Worm (Caenorhabditis elegans): ENCODE results near the gene sra-32.

sra-32 gene

ce11 chrII:4573084-4573483, 41.3 kb upstream of the sra-32 start:
- TF ChIP-seq nfya-1 (tag; optimal IDR thresholded peaks at IDR 0.05; ENCODE audit: insufficient read depth) (no peak), elt-1 (tag; optimal IDR thresholded peaks at IDR 0.05) (peak; percentile 79), nhr-25 (tag; optimal IDR thresholded peaks at IDR 0.05) (peak; percentile 4), fkh-2 (tag; optimal IDR thresholded peaks at IDR 0.05) (no peak), ama-1 (optimal IDR thresholded peaks at IDR 0.05) (no peak), mdl-1 (tag; optimal IDR thresholded peaks at IDR 0.05) (no peak), ztf-11 (tag; optimal IDR thresholded peaks at IDR 0.05) (no peak), skn-1 (tag; optimal IDR thresholded peaks at IDR 0.05) (no peak), pha-4 (tag; optimal IDR thresholded peaks at IDR 0.05) (no peak), egl-27 (tag; optimal IDR thresholded peaks at IDR 0.05) (no peak), pqm-1 (tag; optimal IDR thresholded peaks at IDR 0.05) (no peak), mml-1 (tag; optimal IDR thresholded peaks at IDR 0.05) (no peak), R02D3.7 (tag; optimal IDR thresholded peaks at IDR 0.05) (no peak), unc-62 (GFP tag; optimal IDR thresholded peaks at IDR 0.05) (no peak)

- TF ChIP-seq ceh-16 (tag; optimal IDR thresholded peaks at IDR 0.05) (no peak), fos-1 (tag; optimal IDR thresholded peaks at IDR 0.05) (no peak), ZK546.5 (tag; optimal IDR thresholded peaks at IDR 0.05) (no peak), daf-12 (tag; optimal IDR thresholded peaks at IDR 0.05) (no peak), ztf-11 (tag; optimal IDR thresholded peaks at IDR 0.05) (no peak), ceh-9 (tag; optimal IDR thresholded peaks at IDR 0.05) (no peak), nhr-11 (tag; optimal IDR thresholded peaks at IDR 0.05) (no peak)
These were observed 40.8 kb upstream of the sra-32 start for ce11 chrII:4572579-4572978.

- TF ChIP-seq tbx-2 (tag; optimal IDR thresholded peaks at IDR 0.05) (no peak), nhr-237 (tag; optimal IDR thresholded peaks at IDR 0.05) (no peak), nhr-43 (tag; optimal IDR thresholded peaks at IDR 0.05; ENCODE audit: poor library complexity, severe bottlenecking) (no peak), ama-1 (optimal IDR thresholded peaks at IDR 0.05) (no peak)
These were observed 40.1 kb upstream of the sra-32 start, which contains the start of gene vab-1 for ce11 chrII:4571868-4572267. TSS of gene vab-1 (plus strand) at chrII:4572000.

ce11 chrII:4571112-4571511, 39.3 kb upstream of the sra-32 start:
- peak; percentile 8 for TF ChIP-seq nfya-1 (tag; optimal IDR thresholded peaks at IDR 0.05; ENCODE audit: insufficient read depth)
- TF ChIP-seq hmg-11 (tag; optimal IDR thresholded peaks at IDR 0.05) = peak; percentile 60
- peak; percentile 18 for TF ChIP-seq lin-39 (tag; optimal IDR thresholded peaks at IDR 0.05)
- TF ChIP-seq sea-2 (GFP tag; optimal IDR thresholded peaks at IDR 0.05) = no peak

- TF ChIP-seq lin-39 (tag; optimal IDR thresholded peaks at IDR 0.05) (no peak), nhr-76 (tag; optimal IDR thresholded peaks at IDR 0.05) (no peak), ceh-9 (tag; optimal IDR thresholded peaks at IDR 0.05) (no peak), nhr-28 (tag; optimal IDR thresholded peaks at IDR 0.05) (no peak), aly-2 (tag; optimal IDR thresholded peaks at IDR 0.05) (no peak), nfya-1 (tag; optimal IDR thresholded peaks at IDR 0.05; ENCODE audit: insufficient read depth) (no peak), mml-1 (tag; optimal IDR thresholded peaks at IDR 0.05) (no peak)
These were observed 34.5 kb upstream of the sra-32 start for ce11 chrII:4566237-4566636.

ce11 chrII:4565205-4565604, 33.4 kb upstream of the sra-32 start:
- TF ChIP-seq pha-4 (tag; optimal IDR thresholded peaks at IDR 0.05) (no peak), unc-62 (GFP tag; optimal IDR thresholded peaks at IDR 0.05) (no peak), nhr-11 (tag; optimal IDR thresholded peaks at IDR 0.05) (no peak), ceh-28 (tag; optimal IDR thresholded peaks at IDR 0.05) (no peak), snpc-4 (tag; optimal IDR thresholded peaks at IDR 0.05) (no peak), tbx-2 (tag; optimal IDR thresholded peaks at IDR 0.05) (no peak), fos-1 (tag; optimal IDR thresholded peaks at IDR 0.05) (no peak), lsy-12 (tag; optimal IDR thresholded peaks at IDR 0.05) (peak; percentile 24), nhr-23 (tag; optimal IDR thresholded peaks at IDR 0.05) (no peak), nhr-12 (tag; optimal IDR thresholded peaks at IDR 0.05) (no peak), ceh-82 (tag; optimal IDR thresholded peaks at IDR 0.05) (no peak), elt-2 (tag; optimal IDR thresholded peaks at IDR 0.05) (peak; percentile 58)
